Fruit fly (Drosophila melanogaster) whole organism, adult: ENCODE results near the gene Tdrd3.

Experiments
- CG14711 ChIP-seq: fragments of 200-800 bp; sonication (Bioruptor generic); optimal IDR thresholded peaks from 2 replicates; lab custom pipeline; 2018; ENCODE audit warnings: missing biosample characterization, mild to moderate bottlenecking, missing genetic modification characterization, moderate library complexity
- CG33017 ChIP-seq: fragments of 200-800 bp; sonication (Bioruptor generic); optimal IDR thresholded peaks from 2 replicates; lab custom pipeline; 2018; ENCODE audit warnings: missing biosample characterization, mild to moderate bottlenecking, missing genetic modification characterization, moderate library complexity
- CG5204 ChIP-seq: fragments of 200-800 bp; sonication (Bioruptor generic); optimal IDR thresholded peaks from 2 replicates; lab custom pipeline; 2016; ENCODE audit warnings: missing biosample characterization, missing genetic modification characterization
- CG7101 ChIP-seq: fragments of 200-800 bp; sonication (Bioruptor generic); optimal IDR thresholded peaks from 2 replicates; lab custom pipeline; 2018; ENCODE audit warnings: missing biosample characterization, mild to moderate bottlenecking, missing genetic modification characterization, moderate library complexity
- Crg-1 ChIP-seq: fragments of 200-800 bp; sonication (Bioruptor generic); optimal IDR thresholded peaks from 2 replicates; lab custom pipeline; 2016; ENCODE audit warnings: missing biosample characterization, missing genetic modification characterization
- Mnt ChIP-seq: fragments of 200-800 bp; sonication (Bioruptor generic); optimal IDR thresholded peaks from 2 replicates; lab custom pipeline; 2016; ENCODE audit warnings: missing biosample characterization, mild to moderate bottlenecking, missing genetic modification characterization
- bab1 ChIP-seq: fragments of 200-800 bp; sonication (Bioruptor generic); optimal IDR thresholded peaks from 3 replicates; lab custom pipeline; 2019; ENCODE audit warnings: missing biosample characterization, mild to moderate bottlenecking, missing genetic modification characterization, moderate library complexity
- cic ChIP-seq: fragments of 200-800 bp; sonication (Bioruptor generic); optimal IDR thresholded peaks from 2 replicates; lab custom pipeline; 2017; ENCODE audit warnings: missing biosample characterization, mild to moderate bottlenecking, missing genetic modification characterization, moderate library complexity
- cnc ChIP-seq, 2 experiments: fragments of >200 bp; optimal IDR thresholded peaks; 2 replicates each; lab custom pipeline; 2017
- pad ChIP-seq: fragments of 200-800 bp; sonication (Bioruptor generic); optimal IDR thresholded peaks from 3 replicates; lab custom pipeline; 2017; ENCODE audit warnings: missing biosample characterization, missing genetic modification characterization, mild to moderate bottlenecking, moderate library complexity, missing genetic modification reagents
- tj ChIP-seq: fragments of 200-800 bp; sonication (Bioruptor generic); optimal IDR thresholded peaks from 3 replicates; lab custom pipeline; 2017; ENCODE audit warnings: missing biosample characterization, mild to moderate bottlenecking, missing genetic modification characterization, moderate library complexity

dm6 chr3L:14781082-14781862, 5.3 kb upstream of the Tdrd3 start:
- TF ChIP-seq CG7101 (peak; percentile 8), cic (GFP tag; lab: Kevin White, UChicago) (peak; percentile 28), Mnt (GFP tag; lab: Kevin White, UChicago) (no peak), CG14711 (peak; percentile 5), cnc (optimal IDR thresholded peaks at IDR 0.05; lab: Kevin White, UChicago) (no peak), pad (GFP tag; lab: Kevin White, UChicago) (no peak), Crg-1 (GFP tag; lab: Kevin White, UChicago) (peak; percentile 30), CG5204 (GFP tag; lab: Kevin White, UChicago) (no peak), tj (peak; percentile 61), CG33017 (no peak), bab1 (GFP tag; lab: Kevin White, UChicago) (peak; percentile 87)
